Fruit fly (Drosophila melanogaster): Measurements from ENCODE around the gene ERR.
A peak's percentile ranks its signal among the peaks of the same experiment; 100 is the strongest.

Gene ERR

dm6 chr3L:8175818-8176217 lies 10.7 kb downstream of the ERR start, which contains the start of gene RecQ4 (continued):
- TF ChIP-seq bab2 (GFP tag; optimal IDR thresholded peaks at IDR 0.05) (no peak), PHDP (tag; optimal IDR thresholded peaks at IDR 0.05) (no peak), dmrt11E (tag; optimal IDR thresholded peaks at IDR 0.05) (no peak), CG3838 (GFP tag; optimal IDR thresholded peaks at IDR 0.05) (no peak), CG4707 (GFP tag; optimal IDR thresholded peaks at IDR 0.05) (peak; percentile 100), H2.0 (GFP tag; IDR thresholded peaks at IDR 0.05) (no peak), CG9797 (GFP tag; optimal IDR thresholded peaks at IDR 0.05) (peak; percentile 34), CG14965 (GFP tag; optimal IDR thresholded peaks at IDR 0.05; ENCODE audit: borderline replicate concordance) (no peak), CG17612 (GFP tag; IDR thresholded peaks at IDR 0.05) (no peak), chif (GFP tag; optimal IDR thresholded peaks at IDR 0.05) (no peak), sc (optimal IDR thresholded peaks at IDR 0.05) (no peak), sc (GFP tag; optimal IDR thresholded peaks at IDR 0.05) (no peak), CG9727 (GFP tag; optimal IDR thresholded peaks at IDR 0.05) (no peak), aop (GFP tag; IDR thresholded peaks at IDR 0.05) (no peak), grau (tag; optimal IDR thresholded peaks at IDR 0.05) (no peak), kah (GFP tag; optimal IDR thresholded peaks at IDR 0.05) (no peak), NC2β (GFP tag; optimal IDR thresholded peaks at IDR 0.05) (no peak), CG32532 (GFP tag; IDR thresholded peaks at IDR 0.05) (no peak), CG9932 (GFP tag; IDR thresholded peaks at IDR 0.05) (0 out of 2 replicates have a peak, but pooled peaks have one; percentile 24), CG3407 (GFP tag; optimal IDR thresholded peaks at IDR 0.05) (no peak), Eip74EF (GFP tag; optimal IDR thresholded peaks at IDR 0.05) (no peak), CG8924 (tag; optimal IDR thresholded peaks at IDR 0.05) (no peak), Sry-δ (GFP tag; optimal IDR thresholded peaks at IDR 0.05) (peak; percentile 45), en (GFP tag; optimal IDR thresholded peaks at IDR 0.05) (no peak), CG12299 (tag; optimal IDR thresholded peaks at IDR 0.05) (no peak), CG18476 (GFP tag; optimal IDR thresholded peaks at IDR 0.05) (no peak), Drgx (GFP tag; IDR thresholded peaks at IDR 0.05) (no peak), caup (GFP tag; optimal IDR thresholded peaks at IDR 0.05; ENCODE audit: severe bottlenecking) (no peak), Lpt (GFP tag; optimal IDR thresholded peaks at IDR 0.05) (no peak), Six4 (GFP tag; optimal IDR thresholded peaks at IDR 0.05) (no peak), nau (GFP tag; optimal IDR thresholded peaks at IDR 0.05) (no peak), Adf1 (GFP tag; IDR thresholded peaks at IDR 0.05) (no peak), CG34376 (GFP tag; optimal IDR thresholded peaks at IDR 0.05) (no peak), pan (optimal IDR thresholded peaks at IDR 0.05) (no peak), pan (GFP tag; optimal IDR thresholded peaks at IDR 0.05 in 1 of 2, IDR thresholded peaks at IDR 0.05 in 1 of 2) (no peak), nom (GFP tag; optimal IDR thresholded peaks at IDR 0.05) (no peak), sima (GFP tag; optimal IDR thresholded peaks at IDR 0.05) (no peak), CG1529 (GFP tag; optimal IDR thresholded peaks at IDR 0.05) (no peak), GATAe (GFP tag; conservative IDR thresholded peaks at IDR 0.05) (no peak), CoRest (tag; optimal IDR thresholded peaks at IDR 0.05) (peak; percentile 35), Dbx (GFP tag; IDR thresholded peaks at IDR 0.05) (no peak), knrl (GFP tag; IDR thresholded peaks at IDR 0.05; ENCODE audit: partially characterized antibody) (peak; percentile 26; the same call in 1 of the 3 replicates), HLH3B (GFP tag; IDR thresholded peaks at IDR 0.05) (no peak), CG15011 (GFP tag; optimal IDR thresholded peaks at IDR 0.05) (no peak), gt (GFP tag; IDR thresholded peaks at IDR 0.05) (no peak), twi (tag; optimal IDR thresholded peaks at IDR 0.05) (no peak), nmo (GFP tag; optimal IDR thresholded peaks at IDR 0.05) (peak; percentile 42), Nf-YC (tag; optimal IDR thresholded peaks at IDR 0.05) (no peak), slp2 (GFP tag; optimal IDR thresholded peaks at IDR 0.05) (no peak), CG14014 (GFP tag; IDR thresholded peaks at IDR 0.05) (0 out of 2 replicates have a peak, but pooled peaks have one; percentile 19), dpn (GFP tag; optimal IDR thresholded peaks at IDR 0.05) (peak in 1 of 2 experiments; percentile 7), nerfin-2 (GFP tag; IDR thresholded peaks at IDR 0.05; ENCODE audit: partially characterized antibody) (no peak)

Data from whole organism, embryonic.